Fruit fly (Drosophila melanogaster) whole organism, embryonic: ENCODE data around the gene lmd.

ENCODE experiments used
- Adf1 ChIP-seq: fragments of 200-800 bp; sonication (Bioruptor generic); IDR thresholded peaks from 2 replicates; pipeline ENCODE4 v1.3.6; 2022; ENCODE audit warnings: missing biosample characterization, missing genetic modification characterization
- Asciz ChIP-seq: fragments of 200-800 bp; sonication (Bioruptor generic); optimal IDR thresholded peaks from 2 replicates; lab custom pipeline; 2017; ENCODE audit warnings: missing biosample characterization, mild to moderate bottlenecking, missing genetic modification characterization, missing genetic modification reagents
- Atf-2 ChIP-seq: fragments of 200-800 bp; sonication (Bioruptor generic); optimal IDR thresholded peaks from 2 replicates; lab custom pipeline; 2016; ENCODE audit warnings: missing biosample characterization, missing genetic modification characterization
- Blimp-1 ChIP-seq: fragments of 200-800 bp; sonication (Bioruptor generic); optimal IDR thresholded peaks from 3 replicates; lab custom pipeline; 2018; ENCODE audit warnings: missing biosample characterization, missing genetic modification characterization, mild to moderate bottlenecking, moderate library complexity, missing genetic modification reagents
- CG10321 ChIP-seq: fragments of 200-800 bp; sonication (Bioruptor generic); IDR thresholded peaks from 2 replicates; pipeline ENCODE4 v1.3.6; 2022; ENCODE audit warnings: missing biosample characterization, missing genetic modification characterization
- CG10979 ChIP-seq: fragments of 200-800 bp; sonication (Bioruptor generic); optimal IDR thresholded peaks from 2 replicates; lab custom pipeline; 2018; ENCODE audit warnings: missing biosample characterization, mild to moderate bottlenecking, missing genetic modification characterization, moderate library complexity
- CG12769 ChIP-seq: fragments of 200-800 bp; sonication (Bioruptor generic); optimal IDR thresholded peaks from 2 replicates; lab custom pipeline; 2019; ENCODE audit warnings: missing biosample characterization, mild to moderate bottlenecking, missing genetic modification characterization, moderate library complexity
- CG14710 ChIP-seq: fragments of 200-800 bp; sonication (Bioruptor generic); optimal IDR thresholded peaks from 3 replicates; lab custom pipeline; 2019; ENCODE audit warnings: missing biosample characterization, mild to moderate bottlenecking, missing genetic modification characterization, moderate library complexity
- CG1647 ChIP-seq: fragments of 200-800 bp; sonication (Bioruptor generic); optimal IDR thresholded peaks from 3 replicates; lab custom pipeline; 2016; ENCODE audit warnings: missing biosample characterization, missing genetic modification characterization
- CG16779 ChIP-seq: fragments of 200-800 bp; sonication (Bioruptor generic); IDR thresholded peaks from 2 replicates; pipeline ENCODE4 v1.3.6; 2022; ENCODE audit warnings: missing biosample characterization, missing genetic modification characterization
- CG17186 ChIP-seq: fragments of 200-800 bp; sonication (Bioruptor generic); optimal IDR thresholded peaks from 3 replicates; lab custom pipeline; 2017; ENCODE audit warnings: missing biosample characterization, missing genetic modification reagents, missing genetic modification characterization
- CG18262 ChIP-seq: fragments of 200-800 bp; optimal IDR thresholded peaks from 3 replicates; lab custom pipeline; 2019; ENCODE audit warnings: missing biosample characterization, mild to moderate bottlenecking, missing genetic modification characterization, moderate library complexity
- CG2712 ChIP-seq: fragments of 200-800 bp; optimal IDR thresholded peaks from 3 replicates; lab custom pipeline; 2019; ENCODE audit warnings: missing biosample characterization, mild to moderate bottlenecking, missing genetic modification characterization, moderate library complexity
- CG30403 ChIP-seq: fragments of 200-800 bp; sonication (Bioruptor generic); optimal IDR thresholded peaks from 3 replicates; lab custom pipeline; 2016; ENCODE audit warnings: missing biosample characterization, missing genetic modification characterization
- CG32772 ChIP-seq: fragments of 200-800 bp; sonication (Bioruptor generic); IDR thresholded peaks from 2 replicates; pipeline ENCODE4 v1.3.6; 2022; ENCODE audit warnings: missing biosample characterization, missing genetic modification characterization
- CG4360 ChIP-seq: fragments of 200-800 bp; sonication (Bioruptor generic); IDR thresholded peaks from 2 replicates; pipeline ENCODE4 v1.3.6; 2022; ENCODE audit warnings: missing biosample characterization, missing genetic modification characterization
- CG4424 ChIP-seq: fragments of 200-800 bp; sonication (Bioruptor generic); optimal IDR thresholded peaks from 3 replicates; lab custom pipeline; 2016; ENCODE audit warnings: missing biosample characterization, missing genetic modification characterization
- CG6175 ChIP-seq: fragments of 200-800 bp; sonication (Bioruptor generic); IDR thresholded peaks from 3 replicates; pipeline ENCODE4 v1.3.6; 2022; ENCODE audit warnings: missing biosample characterization, missing genetic modification characterization
- CG6791 ChIP-seq: fragments of 200-800 bp; sonication (Bioruptor generic); IDR thresholded peaks from 3 replicates; pipeline ENCODE4 v1.3.6; 2022; ENCODE audit warnings: missing biosample characterization, missing genetic modification characterization; ENCODE audit not compliant: partially characterized antibody
- CG8359 ChIP-seq: fragments of 200-800 bp; sonication (Bioruptor generic); optimal IDR thresholded peaks from 2 replicates; lab custom pipeline; 2017; ENCODE audit warnings: missing biosample characterization, mild to moderate bottlenecking, missing genetic modification characterization, borderline replicate concordance
- CG8765 ChIP-seq: fragments of 200-800 bp; sonication (Bioruptor generic); IDR thresholded peaks from 2 replicates; pipeline ENCODE4 v1.3.6; 2022; ENCODE audit warnings: missing biosample characterization, missing genetic modification characterization
- CG9876 ChIP-seq: fragments of 200-800 bp; sonication (Bioruptor generic); optimal IDR thresholded peaks from 2 replicates; lab custom pipeline; 2016; ENCODE audit warnings: missing biosample characterization, missing genetic modification characterization
- D19A ChIP-seq: fragments of 200-800 bp; optimal IDR thresholded peaks from 3 replicates; lab custom pipeline; 2019; ENCODE audit warnings: missing biosample characterization, mild to moderate bottlenecking, missing genetic modification characterization, moderate library complexity
- D19B ChIP-seq: fragments of 200-800 bp; sonication (Bioruptor generic); optimal IDR thresholded peaks from 2 replicates; lab custom pipeline; 2017; ENCODE audit warnings: missing biosample characterization, mild to moderate bottlenecking, missing genetic modification characterization
- Dbx ChIP-seq: fragments of 200-800 bp; sonication (Bioruptor generic); IDR thresholded peaks from 3 replicates; pipeline ENCODE4 v1.3.6; 2022; ENCODE audit warnings: missing biosample characterization, missing genetic modification characterization
- Ets65A ChIP-seq: fragments of 200-800 bp; sonication (Bioruptor generic); peaks from one replicate; lab custom pipeline; 2016; ENCODE audit warnings: missing biosample characterization, missing genetic modification characterization
- Ptx1 ChIP-seq: fragments of 200-800 bp; sonication (Bioruptor generic); IDR thresholded peaks from 2 replicates; pipeline ENCODE4 v1.3.6; 2022; ENCODE audit warnings: missing biosample characterization, missing genetic modification characterization
- aop ChIP-seq: fragments of 200-800 bp; sonication (Bioruptor generic); IDR thresholded peaks from 2 replicates; pipeline ENCODE4 v1.3.6; 2022; ENCODE audit warnings: missing biosample characterization, missing genetic modification characterization
- crol ChIP-seq: fragments of 200-800 bp; sonication (Bioruptor generic); IDR thresholded peaks from 2 replicates; pipeline ENCODE4 v1.3.6; 2022; ENCODE audit warnings: missing biosample characterization, missing genetic modification characterization
- dmrt11E ChIP-seq: fragments of 200-800 bp; sonication (Bioruptor generic); optimal IDR thresholded peaks from 3 replicates; lab custom pipeline; 2018; ENCODE audit warnings: missing biosample characterization, mild to moderate bottlenecking, missing genetic modification characterization, moderate library complexity
- fd96Cb ChIP-seq: fragments of 200-800 bp; sonication (Bioruptor generic); optimal IDR thresholded peaks from 2 replicates; lab custom pipeline; 2018; ENCODE audit warnings: missing biosample characterization, mild to moderate bottlenecking, missing genetic modification characterization, moderate library complexity
- fru ChIP-seq: fragments of >200 bp; optimal IDR thresholded peaks from 2 replicates; lab custom pipeline; 2017
- gcm ChIP-seq: fragments of 200-800 bp; sonication (Bioruptor generic); optimal IDR thresholded peaks from 2 replicates; lab custom pipeline; 2019; ENCODE audit warnings: missing biosample characterization, mild to moderate bottlenecking, missing genetic modification characterization, moderate library complexity
- gem ChIP-seq: fragments of 200-800 bp; sonication (Bioruptor generic); optimal IDR thresholded peaks from 2 replicates; lab custom pipeline; 2019; ENCODE audit warnings: missing biosample characterization, mild to moderate bottlenecking, missing genetic modification characterization, moderate library complexity
- ken ChIP-seq: fragments of 200-800 bp; sonication (Bioruptor generic); IDR thresholded peaks from 3 replicates; pipeline ENCODE4 v1.3.6; 2022; ENCODE audit warnings: missing biosample characterization, missing genetic modification characterization
- knrl ChIP-seq: fragments of 200-800 bp; sonication (Bioruptor generic); IDR thresholded peaks from 3 replicates; pipeline ENCODE4 v1.3.6; 2022; ENCODE audit warnings: missing biosample characterization, missing genetic modification characterization; ENCODE audit not compliant: partially characterized antibody
- lola ChIP-seq, 3 experiments: fragments of >200 bp in 2 of 3; fragments of 200-800 bp in 1 of 3; sonication (Bioruptor generic) in 1 of 3; optimal IDR thresholded peaks; 2 replicates each; lab custom pipeline; 2017 to 2019; ENCODE audit warnings: missing biosample characterization in 3 of 3, missing genetic modification characterization in 3 of 3, mild to moderate bottlenecking in 1 of 3, moderate library complexity in 1 of 3
- odd ChIP-seq: fragments of 200-800 bp; sonication (Bioruptor generic); optimal IDR thresholded peaks from 2 replicates; lab custom pipeline; 2017; ENCODE audit warnings: missing biosample characterization, mild to moderate bottlenecking, missing genetic modification characterization
- row ChIP-seq: fragments of 200-800 bp; sonication (Bioruptor generic); IDR thresholded peaks from 3 replicates; pipeline ENCODE4 v1.3.6; 2022; ENCODE audit warnings: missing biosample characterization, missing genetic modification characterization
- sens ChIP-seq: fragments of 200-800 bp; sonication (Bioruptor generic); peaks from one replicate; lab custom pipeline; 2016; ENCODE audit warnings: missing biosample characterization, missing genetic modification characterization
- slbo ChIP-seq: fragments of 200-800 bp; sonication (Bioruptor generic); IDR thresholded peaks from 2 replicates; pipeline ENCODE4 v1.3.6; 2022; ENCODE audit warnings: missing biosample characterization, missing genetic modification characterization
- toy ChIP-seq: fragments of 200-800 bp; sonication (Bioruptor generic); IDR thresholded peaks from 2 replicates; pipeline ENCODE4 v1.3.6; 2022; ENCODE audit warnings: missing biosample characterization, missing genetic modification characterization
- tup ChIP-seq: fragments of 200-800 bp; sonication (Bioruptor generic); optimal IDR thresholded peaks from 2 replicates; lab custom pipeline; 2016; ENCODE audit warnings: missing biosample characterization, mild to moderate bottlenecking, missing genetic modification characterization, moderate library complexity
- twi ChIP-seq: fragments of 200-800 bp; optimal IDR thresholded peaks from 2 replicates; lab custom pipeline; 2019; ENCODE audit warnings: missing biosample characterization, mild to moderate bottlenecking, missing genetic modification characterization, moderate library complexity
- yki ChIP-seq: fragments of >200 bp; optimal IDR thresholded peaks from 3 replicates; lab custom pipeline; 2018

lmd gene

dm6 chr3R:23026652-23027427, at the start of gene lmd:
Gene lmd (minus strand): TSS chr3R:23026713.
- peak; percentile 96 for TF ChIP-seq crol
- TF ChIP-seq aop (GFP tag; lab: Robert Waterston, UW) = 0 out of 2 replicates have a peak, but pooled peaks have one; percentile 49
- TF ChIP-seq toy (GFP tag; lab: Robert Waterston, UW) = no peak
- no peak for TF ChIP-seq knrl
- no peak for TF ChIP-seq Atf-2 (GFP tag; lab: Kevin White, UChicago)
- TF ChIP-seq D19A (tag; lab: Kevin White, UChicago) = peak; percentile 11
- TF ChIP-seq fru = no peak
- TF ChIP-seq fd96Cb (tag; lab: Kevin White, UChicago) = no peak
- TF ChIP-seq CG17186 (GFP tag; lab: Kevin White, UChicago) = no peak
- no peak for TF ChIP-seq yki (lab: Kevin White, UChicago)
- TF ChIP-seq CG32772 (GFP tag; lab: Robert Waterston, UW) = 0 out of 2 replicates have a peak, but pooled peaks have one; percentile 10
- peak; percentile 11; the same call in 1 of the 2 replicates for TF ChIP-seq slbo
- TF ChIP-seq sens (GFP tag; lab: Kevin White, UChicago) = peak; percentile 68
- peak; percentile 70 for TF ChIP-seq twi
- TF ChIP-seq CG12769 (tag; lab: Kevin White, UChicago) = peak; percentile 74
- peak; percentile 4 for TF ChIP-seq CG14710 (tag; lab: Kevin White, UChicago)
- TF ChIP-seq CG18262 = peak; percentile 95
- TF ChIP-seq CG6791 (GFP tag; lab: Robert Waterston, UW) = no peak
- 0 out of 3 replicates have a peak, but pooled peaks have one; percentile 7 for TF ChIP-seq row (GFP tag; lab: Robert Waterston, UW)
- peak; percentile 28 for TF ChIP-seq CG10979 (tag; lab: Kevin White, UChicago)
- peak; percentile 14 for TF ChIP-seq dmrt11E (tag; lab: Kevin White, UChicago)
- TF ChIP-seq CG2712 (tag; lab: Kevin White, UChicago) = peak; percentile 27
- TF ChIP-seq lola (GFP tag; optimal IDR thresholded peaks at IDR 0.05; lab: Kevin White, UChicago) = peak in 1 of 3 experiments; percentile 26
- peak; percentile 77 for TF ChIP-seq CG4360
- peak; percentile 58; the same call in 1 of the 3 replicates for TF ChIP-seq CG6175 (GFP tag; lab: Robert Waterston, UW)
- peak; percentile 29 for TF ChIP-seq gem (tag; lab: Kevin White, UChicago)
- TF ChIP-seq Ets65A = peak; percentile 54
- TF ChIP-seq CG8765 (GFP tag; lab: Robert Waterston, UW) = 0 out of 2 replicates have a peak, but pooled peaks have one; percentile 13
- peak; percentile 79 for TF ChIP-seq Adf1 (GFP tag; lab: Robert Waterston, UW)
- no peak for TF ChIP-seq odd (GFP tag; lab: Kevin White, UChicago)
- TF ChIP-seq, all 482 proteins: peak for 21

- TF ChIP-seq CG4424 (GFP tag; lab: Kevin White, UChicago) (no peak), Ptx1 (GFP tag; lab: Robert Waterston, UW) (no peak), CG30403 (GFP tag; lab: Kevin White, UChicago) (no peak), Asciz (GFP tag; lab: Kevin White, UChicago) (no peak), CG8359 (GFP tag; lab: Kevin White, UChicago) (no peak), ken (no peak), CG10321 (GFP tag; lab: Robert Waterston, UW) (peak; percentile 67), CG9876 (GFP tag; lab: Kevin White, UChicago) (no peak), CG16779 (GFP tag; lab: Robert Waterston, UW) (no peak), gcm (GFP tag; lab: Kevin White, UChicago) (no peak), CG1647 (GFP tag; lab: Kevin White, UChicago) (no peak), tup (GFP tag; lab: Kevin White, UChicago) (no peak), Dbx (no peak), D19B (GFP tag; lab: Kevin White, UChicago) (no peak), Blimp-1 (GFP tag; lab: Kevin White, UChicago) (peak; percentile 77)
- TF ChIP-seq, all 482 proteins: peak for 2
These were observed 48.0 kb upstream of the lmd start for dm6 chr3R:23074480-23074879.
